Fruit fly (Drosophila melanogaster) whole organism, wandering third instar larva: ENCODE measurements around the gene CG6066.

Experiments used
- CG9705 ChIP-seq: fragments of 200-800 bp; sonication (Bioruptor generic); optimal IDR thresholded peaks from 2 replicates; lab custom pipeline; 2018; ENCODE audit warnings: missing biosample characterization, mild to moderate bottlenecking, missing genetic modification characterization
- CrebA ChIP-seq: fragments of 200-800 bp; sonication (Bioruptor generic); optimal IDR thresholded peaks from 2 replicates; lab custom pipeline; 2016; ENCODE audit warnings: missing biosample characterization, mild to moderate bottlenecking, missing genetic modification characterization, borderline replicate concordance
- Dfd ChIP-seq: fragments of >200 bp; optimal IDR thresholded peaks from 2 replicates; lab custom pipeline; 2017; ENCODE audit warnings: missing biosample characterization, missing genetic modification characterization
- Dif ChIP-seq: fragments of 200-275, 200-300 bp; sonication (Bioruptor generic); optimal IDR thresholded peaks from 2 replicates; lab custom pipeline; 2018; ENCODE audit warnings: missing biosample characterization, missing genetic modification characterization; ENCODE audit not compliant: partially characterized antibody
- GATAd ChIP-seq: sonication (Bioruptor generic); optimal IDR thresholded peaks from 2 replicates; lab custom pipeline; 2016; ENCODE audit warnings: missing biosample characterization, missing genetic modification characterization
- HLH106 ChIP-seq: fragments of 200-800 bp; optimal IDR thresholded peaks from 3 replicates; lab custom pipeline; 2019; ENCODE audit warnings: missing biosample characterization, mild to moderate bottlenecking, missing genetic modification characterization, moderate library complexity
- Hnf4 ChIP-seq: fragments of 200-800 bp; sonication (Bioruptor generic); optimal IDR thresholded peaks from 2 replicates; lab custom pipeline; 2016; ENCODE audit warnings: missing biosample characterization, mild to moderate bottlenecking, missing genetic modification characterization
- Hr78 ChIP-seq: fragments of >200 bp; optimal IDR thresholded peaks from 2 replicates; lab custom pipeline; 2017; ENCODE audit warnings: missing biosample characterization, missing genetic modification characterization
- Hr83 ChIP-seq: fragments of 200-300 bp; sonication (Bioruptor generic); optimal IDR thresholded peaks from 2 replicates; lab custom pipeline; 2016; ENCODE audit warnings: missing biosample characterization, mild to moderate bottlenecking, missing genetic modification characterization, moderate library complexity; ENCODE audit not compliant: poor library complexity, severe bottlenecking
- Jra ChIP-seq: sonication (Bioruptor generic); optimal IDR thresholded peaks from 2 replicates; lab custom pipeline; 2016; ENCODE audit warnings: missing biosample characterization, missing genetic modification characterization
- Mio ChIP-seq: sonication (Bioruptor generic); optimal IDR thresholded peaks from 2 replicates; lab custom pipeline; 2016; ENCODE audit warnings: missing biosample characterization, missing genetic modification characterization
- Myc ChIP-seq: fragments of >200 bp; optimal IDR thresholded peaks from 2 replicates; lab custom pipeline; 2017
- OdsH ChIP-seq: fragments of 200-800 bp; sonication (Bioruptor generic); optimal IDR thresholded peaks from 2 replicates; lab custom pipeline; 2016; ENCODE audit warnings: missing biosample characterization, mild to moderate bottlenecking, missing genetic modification characterization
- Rel ChIP-seq, 2 experiments: fragments of 200-800 bp; sonication (Bioruptor generic) in 1 of 2; optimal IDR thresholded peaks; 2 replicates in 1 of 2; 3 replicates in 1 of 2; lab custom pipeline; 2016 to 2019; ENCODE audit warnings: mild to moderate bottlenecking in 2 of 2, missing biosample characterization in 2 of 2, missing genetic modification characterization in 2 of 2, moderate library complexity in 1 of 2
- Sp1 ChIP-seq: fragments of 200-800 bp; sonication (Bioruptor generic); optimal IDR thresholded peaks from 3 replicates; lab custom pipeline; 2019; ENCODE audit warnings: missing biosample characterization, mild to moderate bottlenecking, missing genetic modification characterization, moderate library complexity
- Vsx2 ChIP-seq: fragments of 200-300, 225-300 bp; sonication (Bioruptor generic); optimal IDR thresholded peaks from 2 replicates; lab custom pipeline; 2018; ENCODE audit warnings: missing biosample characterization, missing genetic modification characterization; ENCODE audit not compliant: partially characterized antibody
- br ChIP-seq: fragments of 200-800 bp; sonication (Bioruptor generic); optimal IDR thresholded peaks from 2 replicates; lab custom pipeline; 2016; ENCODE audit warnings: missing biosample characterization, missing genetic modification characterization
- brk ChIP-seq: fragments of 200-800 bp; sonication (Bioruptor generic); optimal IDR thresholded peaks from 2 replicates; lab custom pipeline; 2016; ENCODE audit warnings: missing biosample characterization, mild to moderate bottlenecking, missing genetic modification characterization
- dl ChIP-seq, 2 experiments: fragments of 175-275, 200-275 bp in 1 of 2; fragments of 200-275 bp in 1 of 2; sonication (Bioruptor generic); optimal IDR thresholded peaks; lab custom pipeline; 2018; ENCODE audit warnings: mild to moderate bottlenecking in 2 of 2, missing biosample characterization in 2 of 2, missing genetic modification characterization in 2 of 2, moderate library complexity in 2 of 2; ENCODE audit not compliant: partially characterized antibody in 2 of 2, insufficient read depth in 1 of 2
- dmrt93B ChIP-seq: fragments of 200-800 bp; sonication (Bioruptor generic); optimal IDR thresholded peaks from 2 replicates; lab custom pipeline; 2018; ENCODE audit warnings: missing biosample characterization, mild to moderate bottlenecking, missing genetic modification characterization
- ey ChIP-seq: fragments of 200-800 bp; sonication (Bioruptor generic); optimal IDR thresholded peaks from 2 replicates; lab custom pipeline; 2016; ENCODE audit warnings: missing biosample characterization, missing genetic modification characterization
- foxo ChIP-seq, 2 experiments: fragments of 200-800 bp; sonication (Bioruptor generic); optimal IDR thresholded peaks; 2 replicates in 1 of 2; 3 replicates in 1 of 2; lab custom pipeline; 2016 to 2017; ENCODE audit warnings: missing biosample characterization in 2 of 2, missing genetic modification characterization in 2 of 2
- fru ChIP-seq: fragments of 200-800 bp; sonication (Bioruptor generic); optimal IDR thresholded peaks from 3 replicates; lab custom pipeline; 2016; ENCODE audit warnings: missing biosample characterization, mild to moderate bottlenecking, missing genetic modification characterization
- h ChIP-seq: fragments of 200-800 bp; sonication (Bioruptor generic); optimal IDR thresholded peaks from 3 replicates; lab custom pipeline; 2016; ENCODE audit warnings: missing biosample characterization, mild to moderate bottlenecking, missing genetic modification characterization
- jim ChIP-seq: fragments of 175-275, 200-325 bp; sonication (Bioruptor generic); optimal IDR thresholded peaks from 2 replicates; lab custom pipeline; 2016; ENCODE audit warnings: missing biosample characterization, mild to moderate bottlenecking, missing genetic modification characterization
- lola ChIP-seq: fragments of >200 bp; optimal IDR thresholded peaks from 2 replicates; lab custom pipeline; 2017; ENCODE audit warnings: missing biosample characterization, missing genetic modification characterization
- pan ChIP-seq: fragments of >200 bp; optimal IDR thresholded peaks from 2 replicates; lab custom pipeline; 2017
- psq ChIP-seq: fragments of 200-800 bp; sonication (Bioruptor generic); optimal IDR thresholded peaks from 3 replicates; lab custom pipeline; 2017; ENCODE audit warnings: missing biosample characterization, mild to moderate bottlenecking, missing genetic modification characterization, moderate library complexity
- sage ChIP-seq: fragments of 200-800 bp; sonication (Bioruptor generic); optimal IDR thresholded peaks from 2 replicates; lab custom pipeline; 2016; ENCODE audit warnings: missing biosample characterization, mild to moderate bottlenecking, missing genetic modification characterization
- sv ChIP-seq: fragments of 200-800 bp; sonication (Bioruptor generic); optimal IDR thresholded peaks from 3 replicates; lab custom pipeline; 2016; ENCODE audit warnings: missing biosample characterization, missing genetic modification characterization
- tai ChIP-seq: sonication (Bioruptor generic); optimal IDR thresholded peaks from 2 replicates; lab custom pipeline; 2016; ENCODE audit warnings: missing biosample characterization, missing genetic modification characterization
- woc ChIP-seq: sonication (Bioruptor generic); optimal IDR thresholded peaks from 2 replicates; lab custom pipeline; 2016; ENCODE audit warnings: missing biosample characterization, mild to moderate bottlenecking, missing genetic modification characterization

CG6066 gene

dm6 chr3R:27099579-27099978 lies 16.9 kb downstream of the CG6066 start, which contains the start of gene eater:
Gene eater, minus strand, starts transcription at chr3R:27099679.
- TF ChIP-seq foxo (GFP tag; optimal IDR thresholded peaks at IDR 0.05; lab: Kevin White, UChicago) (no peak), tai (no peak), HLH106 (tag; lab: Kevin White, UChicago) (no peak), woc (GFP tag; lab: Kevin White, UChicago) (no peak), sv (GFP tag; lab: Kevin White, UChicago) (no peak), psq (no peak), pan (lab: Kevin White, UChicago) (no peak), Hnf4 (GFP tag; lab: Kevin White, UChicago) (no peak), lola (GFP tag; lab: Kevin White, UChicago) (no peak), jim (GFP tag; lab: Kevin White, UChicago) (no peak), sage (GFP tag; lab: Kevin White, UChicago) (no peak), Dfd (no peak), GATAd (GFP tag; lab: Kevin White, UChicago) (no peak), Hr78 (GFP tag; lab: Kevin White, UChicago) (no peak), br (GFP tag; lab: Kevin White, UChicago) (no peak), Myc (no peak)

dm6 chr3R:27098638-27099037 lies 17.9 kb downstream of the CG6066 start:
- TF ChIP-seq HLH106 (tag; lab: Kevin White, UChicago): no peak
- TF ChIP-seq sv (GFP tag; lab: Kevin White, UChicago): no peak
- no peak for TF ChIP-seq brk
- no peak for TF ChIP-seq Sp1
- no peak for TF ChIP-seq Dfd
- TF ChIP-seq Dif (GFP tag; lab: Kevin White, UChicago): no peak
- TF ChIP-seq ey (GFP tag; lab: Kevin White, UChicago): no peak
- no peak for TF ChIP-seq psq
- TF ChIP-seq OdsH: no peak
- TF ChIP-seq h (GFP tag; lab: Kevin White, UChicago): no peak
- no peak for TF ChIP-seq CrebA (GFP tag; lab: Kevin White, UChicago)
- no peak for TF ChIP-seq pan (lab: Kevin White, UChicago)
- no peak for TF ChIP-seq jim (GFP tag; lab: Kevin White, UChicago)
- TF ChIP-seq, all 38 proteins: peak for 0

- TF ChIP-seq woc (GFP tag; lab: Kevin White, UChicago): no peak
- TF ChIP-seq HLH106 (tag; lab: Kevin White, UChicago): no peak
- TF ChIP-seq CG9705 (GFP tag; lab: Kevin White, UChicago): no peak
- no peak for TF ChIP-seq Mio (GFP tag; lab: Kevin White, UChicago)
- TF ChIP-seq sage (GFP tag; lab: Kevin White, UChicago): no peak
- no peak for TF ChIP-seq Hr83 (GFP tag; lab: Kevin White, UChicago)
- TF ChIP-seq sv (GFP tag; lab: Kevin White, UChicago): no peak
- TF ChIP-seq psq: no peak
- TF ChIP-seq ey (GFP tag; lab: Kevin White, UChicago): no peak
- TF ChIP-seq dmrt93B (GFP tag; lab: Kevin White, UChicago): no peak
- no peak for TF ChIP-seq fru (GFP tag; lab: Kevin White, UChicago)
- no peak for TF ChIP-seq CrebA (GFP tag; lab: Kevin White, UChicago)
- no peak for TF ChIP-seq Rel (GFP tag; optimal IDR thresholded peaks at IDR 0.05; lab: Kevin White, UChicago)
- no peak for TF ChIP-seq Rel (tag; optimal IDR thresholded peaks at IDR 0.05; lab: Kevin White, UChicago)
These were observed 22.3 kb downstream of the CG6066 start, which contains the start of gene CG14259 for dm6 chr3R:27094233-27094632. Gene CG14259, plus strand, starts transcription at chr3R:27094533.

- TF ChIP-seq sv (GFP tag; lab: Kevin White, UChicago) (no peak), Vsx2 (no peak), tai (no peak), jim (GFP tag; lab: Kevin White, UChicago) (no peak), OdsH (no peak), woc (GFP tag; lab: Kevin White, UChicago) (no peak), Dfd (no peak), Jra (GFP tag; lab: Kevin White, UChicago) (no peak), fru (GFP tag; lab: Kevin White, UChicago) (no peak), lola (GFP tag; lab: Kevin White, UChicago) (no peak), pan (lab: Kevin White, UChicago) (no peak), CG9705 (GFP tag; lab: Kevin White, UChicago) (no peak), Hr83 (GFP tag; lab: Kevin White, UChicago) (no peak), CrebA (GFP tag; lab: Kevin White, UChicago) (no peak), Sp1 (no peak), br (GFP tag; lab: Kevin White, UChicago) (no peak), dl (GFP tag; optimal IDR thresholded peaks at IDR 0.05; lab: Kevin White, UChicago; ENCODE audit: insufficient read depth in 1 of 2, partially characterized antibody in 2 of 2) (no peak), GATAd (GFP tag; lab: Kevin White, UChicago) (no peak)
These were observed 23.7 kb downstream of the CG6066 start, which contains the start of gene CG14258 for dm6 chr3R:27092843-27093242. Gene CG14258, plus strand, starts transcription at chr3R:27093143.
